Fruit fly (Drosophila melanogaster): Measurements from ENCODE around the gene cnir.

Gene cnir

DNA sequence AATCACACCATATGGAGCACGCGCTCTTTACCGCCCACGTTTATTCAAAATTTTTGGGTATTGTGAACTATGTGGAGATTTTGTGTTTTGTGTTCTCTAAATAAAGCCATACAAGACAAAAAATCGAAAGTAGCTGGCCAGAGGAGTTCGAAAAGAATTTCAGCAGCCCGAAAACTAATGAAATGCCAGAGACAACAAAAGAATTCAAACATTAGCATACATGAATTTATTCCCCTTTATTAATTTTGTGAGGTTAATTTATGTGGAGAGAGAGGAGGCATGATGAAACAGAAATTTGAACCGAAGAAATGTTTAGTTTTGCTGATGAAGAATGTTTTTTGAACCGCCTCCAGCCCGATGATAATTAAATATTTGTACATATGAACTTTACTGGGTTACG lies 33.4 kb downstream of the cnir start:
- TF ChIP-seq CG11617 (GFP tag; optimal IDR thresholded peaks at IDR 0.05) (no peak), bab1 (GFP tag; optimal IDR thresholded peaks at IDR 0.05) (no peak), CG12768 (GFP tag; optimal IDR thresholded peaks at IDR 0.05) (no peak), CG7101 (tag; optimal IDR thresholded peaks at IDR 0.05) (no peak), cnc (optimal IDR thresholded peaks at IDR 0.05) (no peak), cic (GFP tag; optimal IDR thresholded peaks at IDR 0.05) (no peak), toe (GFP tag; optimal IDR thresholded peaks at IDR 0.05) (no peak), Hr96 (GFP tag; optimal IDR thresholded peaks at IDR 0.05) (no peak), CG14711 (tag; optimal IDR thresholded peaks at IDR 0.05) (no peak), Crg-1 (GFP tag; optimal IDR thresholded peaks at IDR 0.05) (no peak)

DNA sequence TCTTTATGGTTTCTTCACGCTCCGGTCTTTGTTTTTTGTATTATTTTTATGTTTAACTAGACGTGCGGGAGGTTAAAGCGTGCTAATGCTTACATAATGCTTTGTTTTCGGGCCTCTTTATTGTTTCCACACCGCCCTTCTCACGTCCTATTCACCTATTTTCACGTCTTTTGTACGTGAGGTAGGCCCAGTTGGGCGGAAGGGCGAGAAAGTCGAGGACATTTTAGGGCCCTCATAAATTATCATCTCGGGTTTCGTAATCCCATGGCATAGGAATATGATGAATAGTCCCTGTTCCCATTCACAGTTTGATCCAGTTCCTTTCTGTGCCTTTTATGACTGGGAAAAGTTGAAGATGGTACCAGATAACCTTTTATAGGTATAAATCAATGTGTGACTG lies 34.1 kb downstream of the cnir start:
- no peak for TF ChIP-seq CG1620 (GFP tag; optimal IDR thresholded peaks at IDR 0.05)

DNA sequence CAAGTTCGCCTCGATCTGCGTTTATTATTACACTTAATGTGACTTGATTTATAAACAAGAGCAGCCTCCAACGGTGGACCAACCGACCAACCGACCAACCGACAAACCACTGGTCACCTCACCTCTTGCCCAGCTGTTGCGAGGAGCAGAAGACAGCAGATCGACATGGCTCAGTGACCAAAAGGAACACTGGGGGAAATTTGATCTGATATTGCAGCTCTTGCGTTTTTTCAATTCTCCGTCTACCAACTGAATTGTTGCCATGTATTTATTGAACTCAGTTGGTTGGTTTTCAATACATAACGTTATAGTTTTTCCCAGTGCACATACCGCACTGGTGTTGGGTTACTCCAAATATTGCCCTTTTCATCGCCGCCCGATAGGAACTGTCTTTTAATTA lies 35.0 kb downstream of the cnir start:
- TF ChIP-seq CG7045 (GFP tag; optimal IDR thresholded peaks at IDR 0.05) (no peak), bab1 (GFP tag; optimal IDR thresholded peaks at IDR 0.05) (no peak), kay (GFP tag; ENCODE audit: borderline replicate concordance) (no peak), CG11617 (GFP tag; optimal IDR thresholded peaks at IDR 0.05) (no peak), cic (GFP tag; optimal IDR thresholded peaks at IDR 0.05) (no peak), pad (GFP tag; optimal IDR thresholded peaks at IDR 0.05) (no peak), Crg-1 (GFP tag; optimal IDR thresholded peaks at IDR 0.05) (no peak), CG1620 (GFP tag; optimal IDR thresholded peaks at IDR 0.05) (no peak), CG33017 (tag; optimal IDR thresholded peaks at IDR 0.05) (no peak), CG12768 (GFP tag; optimal IDR thresholded peaks at IDR 0.05) (no peak), cnc (optimal IDR thresholded peaks at IDR 0.05) (no peak), Clk (GFP tag; optimal IDR thresholded peaks at IDR 0.05) (no peak), toe (GFP tag; optimal IDR thresholded peaks at IDR 0.05) (no peak), Hr96 (GFP tag; optimal IDR thresholded peaks at IDR 0.05) (no peak), CG7101 (tag; optimal IDR thresholded peaks at IDR 0.05) (no peak), CG14711 (tag; optimal IDR thresholded peaks at IDR 0.05) (no peak), tj (GFP tag; optimal IDR thresholded peaks at IDR 0.05) (no peak)

DNA sequence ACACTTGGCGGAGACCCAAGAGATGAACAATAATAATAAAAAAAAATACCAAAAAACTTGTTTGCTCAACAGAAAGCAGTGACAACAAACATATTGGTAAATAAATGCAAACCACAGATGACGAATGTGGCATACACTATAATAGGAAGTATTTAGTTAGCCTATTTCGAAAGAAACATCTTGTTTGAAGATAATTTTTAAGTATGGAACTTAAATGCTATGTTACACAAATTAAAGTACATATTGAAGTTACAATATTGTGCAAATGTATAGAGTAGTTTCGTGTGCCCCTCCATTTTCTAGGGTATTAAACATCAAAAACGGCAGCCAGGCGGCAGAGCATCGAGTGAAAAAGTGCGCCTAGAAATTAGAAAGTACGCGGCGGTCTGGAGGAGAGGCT lies 36.2 kb downstream of the cnir start:
- TF ChIP-seq pad (GFP tag; optimal IDR thresholded peaks at IDR 0.05) (no peak), Mnt (GFP tag; optimal IDR thresholded peaks at IDR 0.05) (no peak), CG12768 (GFP tag; optimal IDR thresholded peaks at IDR 0.05) (no peak), Crg-1 (GFP tag; optimal IDR thresholded peaks at IDR 0.05) (no peak), CG33017 (tag; optimal IDR thresholded peaks at IDR 0.05) (no peak), cnc (optimal IDR thresholded peaks at IDR 0.05) (no peak), tj (GFP tag; optimal IDR thresholded peaks at IDR 0.05) (no peak), bab1 (GFP tag; optimal IDR thresholded peaks at IDR 0.05) (no peak), CG1620 (GFP tag; optimal IDR thresholded peaks at IDR 0.05) (no peak), CG5204 (GFP tag; optimal IDR thresholded peaks at IDR 0.05) (no peak), CG7101 (tag; optimal IDR thresholded peaks at IDR 0.05) (no peak), cic (GFP tag; optimal IDR thresholded peaks at IDR 0.05) (no peak), kay (GFP tag; ENCODE audit: borderline replicate concordance) (no peak), CG7045 (GFP tag; optimal IDR thresholded peaks at IDR 0.05) (no peak), CG11617 (GFP tag; optimal IDR thresholded peaks at IDR 0.05) (no peak)

DNA sequence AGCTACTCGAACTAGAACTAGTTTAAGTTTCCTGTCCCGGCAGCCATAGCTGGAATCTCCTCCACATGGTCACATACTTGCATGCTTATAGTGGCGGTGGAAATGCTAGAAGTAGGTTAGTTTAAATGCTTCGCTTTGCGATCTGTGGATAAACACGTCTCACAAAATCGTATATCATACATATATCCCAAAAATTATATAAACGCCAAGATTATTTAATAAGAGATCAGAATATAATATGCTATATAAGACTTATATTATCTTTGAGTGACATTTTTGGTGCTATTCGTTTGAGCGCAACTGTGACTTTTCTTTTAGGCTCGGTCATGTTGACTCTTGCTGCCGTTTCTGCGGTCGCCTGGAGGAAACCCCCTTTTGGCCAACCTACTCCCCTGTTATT lies 37.7 kb downstream of the cnir start:
- no peak for TF ChIP-seq toe (GFP tag; optimal IDR thresholded peaks at IDR 0.05)
- no peak for TF ChIP-seq CG5204 (GFP tag; optimal IDR thresholded peaks at IDR 0.05)
- no peak for TF ChIP-seq Clk (GFP tag; optimal IDR thresholded peaks at IDR 0.05)
- no peak for TF ChIP-seq CG12768 (GFP tag; optimal IDR thresholded peaks at IDR 0.05)
- no peak for TF ChIP-seq kay (GFP tag; ENCODE audit: borderline replicate concordance)
- no peak for TF ChIP-seq CG11617 (GFP tag; optimal IDR thresholded peaks at IDR 0.05)
- no peak for TF ChIP-seq Hr96 (GFP tag; optimal IDR thresholded peaks at IDR 0.05)
- TF ChIP-seq CG33017 (tag; optimal IDR thresholded peaks at IDR 0.05) = no peak
- no peak for TF ChIP-seq pad (GFP tag; optimal IDR thresholded peaks at IDR 0.05)
- no peak for TF ChIP-seq CG7101 (tag; optimal IDR thresholded peaks at IDR 0.05)
- TF ChIP-seq bab1 (GFP tag; optimal IDR thresholded peaks at IDR 0.05) = no peak
- TF ChIP-seq CG14711 (tag; optimal IDR thresholded peaks at IDR 0.05) = no peak

DNA sequence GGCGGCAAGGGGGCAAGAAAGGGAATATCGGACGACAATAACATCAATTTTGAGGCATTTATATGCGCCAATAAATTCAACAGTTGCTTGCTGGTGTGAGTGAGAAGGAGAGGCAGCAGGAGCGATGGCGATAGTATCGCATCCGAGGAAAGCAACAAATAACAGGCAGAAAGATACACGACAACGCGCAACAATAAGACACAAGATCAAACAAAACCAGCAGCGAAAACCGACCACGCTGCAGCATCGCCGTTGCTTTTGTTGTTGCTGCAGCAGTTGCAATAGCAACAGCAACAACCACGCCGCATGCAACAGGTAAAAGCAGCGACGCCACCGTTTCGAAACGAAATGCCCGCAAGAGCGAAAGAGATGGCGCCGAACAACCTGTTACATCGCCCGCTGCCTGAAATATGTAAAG lies 39.1 kb downstream of the cnir start:
- no peak for TF ChIP-seq CG14711 (tag; optimal IDR thresholded peaks at IDR 0.05)
- TF ChIP-seq toe (GFP tag; optimal IDR thresholded peaks at IDR 0.05) = no peak
- TF ChIP-seq cnc (optimal IDR thresholded peaks at IDR 0.05) = no peak
- TF ChIP-seq CG5204 (GFP tag; optimal IDR thresholded peaks at IDR 0.05) = no peak
- no peak for TF ChIP-seq Mnt (GFP tag; optimal IDR thresholded peaks at IDR 0.05)
- no peak for TF ChIP-seq CG7101 (tag; optimal IDR thresholded peaks at IDR 0.05)
- TF ChIP-seq CG11617 (GFP tag; optimal IDR thresholded peaks at IDR 0.05) = no peak
- no peak for TF ChIP-seq CG33017 (tag; optimal IDR thresholded peaks at IDR 0.05)
- TF ChIP-seq ovo (GFP tag; optimal IDR thresholded peaks at IDR 0.05) = no peak
- TF ChIP-seq CG12768 (GFP tag; optimal IDR thresholded peaks at IDR 0.05) = no peak
- no peak for TF ChIP-seq pad (GFP tag; optimal IDR thresholded peaks at IDR 0.05)
- TF ChIP-seq Crg-1 (GFP tag; optimal IDR thresholded peaks at IDR 0.05) = no peak
- TF ChIP-seq cic (GFP tag; optimal IDR thresholded peaks at IDR 0.05) = no peak
- TF ChIP-seq bab1 (GFP tag; optimal IDR thresholded peaks at IDR 0.05) = no peak
- TF ChIP-seq Clk (GFP tag; optimal IDR thresholded peaks at IDR 0.05) = no peak
- no peak for TF ChIP-seq tj (GFP tag; optimal IDR thresholded peaks at IDR 0.05)
- TF ChIP-seq kay (GFP tag; ENCODE audit: borderline replicate concordance) = no peak
- no peak for TF ChIP-seq Hr96 (GFP tag; optimal IDR thresholded peaks at IDR 0.05)

DNA sequence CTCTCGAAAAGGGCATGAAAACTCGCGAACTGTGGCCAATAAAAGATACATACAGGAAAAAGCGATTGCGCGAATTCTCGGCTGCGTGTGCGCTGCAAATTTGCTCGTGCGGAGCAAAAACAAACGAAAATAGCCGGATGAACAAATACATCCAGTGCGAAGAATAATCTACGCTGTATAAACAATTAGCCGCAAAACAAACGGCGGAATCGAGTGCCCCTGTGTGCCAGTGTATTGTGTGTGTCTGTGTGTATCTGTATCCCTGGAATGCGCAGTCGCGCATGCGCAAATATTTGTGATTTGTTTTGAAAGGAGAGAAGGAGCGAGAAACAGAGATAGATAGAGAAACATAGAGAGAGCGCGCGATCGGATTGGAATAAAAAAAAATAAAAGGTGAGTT lies 40.0 kb downstream of the cnir start:
- TF ChIP-seq CG7101 (tag; optimal IDR thresholded peaks at IDR 0.05) (no peak), toe (GFP tag; optimal IDR thresholded peaks at IDR 0.05) (no peak), CG7045 (GFP tag; optimal IDR thresholded peaks at IDR 0.05) (no peak), CG33017 (tag; optimal IDR thresholded peaks at IDR 0.05) (no peak), cic (GFP tag; optimal IDR thresholded peaks at IDR 0.05) (no peak), bab1 (GFP tag; optimal IDR thresholded peaks at IDR 0.05) (no peak), kay (GFP tag; ENCODE audit: borderline replicate concordance) (no peak), Clk (GFP tag; optimal IDR thresholded peaks at IDR 0.05) (no peak), CG1620 (GFP tag; optimal IDR thresholded peaks at IDR 0.05) (no peak), tj (GFP tag; optimal IDR thresholded peaks at IDR 0.05) (no peak), cnc (optimal IDR thresholded peaks at IDR 0.05) (no peak), CG5204 (GFP tag; optimal IDR thresholded peaks at IDR 0.05) (no peak)

Data from whole organism, adult.